Fruit fly (Drosophila melanogaster) whole organism, wandering third instar larva: ENCODE results near the gene CG3630.

Source experiments
- Abd-B ChIP-seq: fragments of >200 bp; optimal IDR thresholded peaks from 2 replicates; lab custom pipeline; 2017; ENCODE audit warnings: missing biosample characterization, missing genetic modification characterization
- CG32264 ChIP-seq: fragments of 200-800 bp; sonication (Bioruptor generic); optimal IDR thresholded peaks from 2 replicates; lab custom pipeline; 2016; ENCODE audit warnings: missing biosample characterization, missing genetic modification characterization
- CG9705 ChIP-seq: fragments of 200-800 bp; sonication (Bioruptor generic); optimal IDR thresholded peaks from 2 replicates; lab custom pipeline; 2018; ENCODE audit warnings: missing biosample characterization, mild to moderate bottlenecking, missing genetic modification characterization
- CrebA ChIP-seq: fragments of 200-800 bp; sonication (Bioruptor generic); optimal IDR thresholded peaks from 2 replicates; lab custom pipeline; 2016; ENCODE audit warnings: missing biosample characterization, mild to moderate bottlenecking, missing genetic modification characterization, borderline replicate concordance
- Dfd ChIP-seq: fragments of >200 bp; optimal IDR thresholded peaks from 2 replicates; lab custom pipeline; 2017; ENCODE audit warnings: missing biosample characterization, missing genetic modification characterization
- Dif ChIP-seq: fragments of 200-275, 200-300 bp; sonication (Bioruptor generic); optimal IDR thresholded peaks from 2 replicates; lab custom pipeline; 2018; ENCODE audit warnings: missing biosample characterization, missing genetic modification characterization; ENCODE audit not compliant: partially characterized antibody
- GATAd ChIP-seq: sonication (Bioruptor generic); optimal IDR thresholded peaks from 2 replicates; lab custom pipeline; 2016; ENCODE audit warnings: missing biosample characterization, missing genetic modification characterization
- HLH106 ChIP-seq: fragments of 200-800 bp; optimal IDR thresholded peaks from 3 replicates; lab custom pipeline; 2019; ENCODE audit warnings: missing biosample characterization, mild to moderate bottlenecking, missing genetic modification characterization, moderate library complexity
- Hnf4 ChIP-seq: fragments of 200-800 bp; sonication (Bioruptor generic); optimal IDR thresholded peaks from 2 replicates; lab custom pipeline; 2016; ENCODE audit warnings: missing biosample characterization, mild to moderate bottlenecking, missing genetic modification characterization
- Hr78 ChIP-seq: fragments of >200 bp; optimal IDR thresholded peaks from 2 replicates; lab custom pipeline; 2017; ENCODE audit warnings: missing biosample characterization, missing genetic modification characterization
- Hr83 ChIP-seq: fragments of 200-300 bp; sonication (Bioruptor generic); optimal IDR thresholded peaks from 2 replicates; lab custom pipeline; 2016; ENCODE audit warnings: missing biosample characterization, mild to moderate bottlenecking, missing genetic modification characterization, moderate library complexity; ENCODE audit not compliant: poor library complexity, severe bottlenecking
- Jra ChIP-seq: sonication (Bioruptor generic); optimal IDR thresholded peaks from 2 replicates; lab custom pipeline; 2016; ENCODE audit warnings: missing biosample characterization, missing genetic modification characterization
- Mio ChIP-seq: sonication (Bioruptor generic); optimal IDR thresholded peaks from 2 replicates; lab custom pipeline; 2016; ENCODE audit warnings: missing biosample characterization, missing genetic modification characterization
- Myc ChIP-seq: fragments of >200 bp; optimal IDR thresholded peaks from 2 replicates; lab custom pipeline; 2017
- N ChIP-seq: fragments of >200 bp; optimal IDR thresholded peaks from 2 replicates; lab custom pipeline; 2018; ENCODE audit warnings: missing biosample characterization, missing external identifiers, missing genetic modification characterization
- OdsH ChIP-seq: fragments of 200-800 bp; sonication (Bioruptor generic); optimal IDR thresholded peaks from 2 replicates; lab custom pipeline; 2016; ENCODE audit warnings: missing biosample characterization, mild to moderate bottlenecking, missing genetic modification characterization
- Rel ChIP-seq, 2 experiments: fragments of 200-800 bp; sonication (Bioruptor generic) in 1 of 2; optimal IDR thresholded peaks; 2 replicates in 1 of 2; 3 replicates in 1 of 2; lab custom pipeline; 2016 to 2019; ENCODE audit warnings: mild to moderate bottlenecking in 2 of 2, missing biosample characterization in 2 of 2, missing genetic modification characterization in 2 of 2, moderate library complexity in 1 of 2
- Vsx2 ChIP-seq: fragments of 200-300, 225-300 bp; sonication (Bioruptor generic); optimal IDR thresholded peaks from 2 replicates; lab custom pipeline; 2018; ENCODE audit warnings: missing biosample characterization, missing genetic modification characterization; ENCODE audit not compliant: partially characterized antibody
- br ChIP-seq: fragments of 200-800 bp; sonication (Bioruptor generic); optimal IDR thresholded peaks from 2 replicates; lab custom pipeline; 2016; ENCODE audit warnings: missing biosample characterization, missing genetic modification characterization
- brk ChIP-seq: fragments of 200-800 bp; sonication (Bioruptor generic); optimal IDR thresholded peaks from 2 replicates; lab custom pipeline; 2016; ENCODE audit warnings: missing biosample characterization, mild to moderate bottlenecking, missing genetic modification characterization
- dl ChIP-seq, 2 experiments: fragments of 175-275, 200-275 bp in 1 of 2; fragments of 200-275 bp in 1 of 2; sonication (Bioruptor generic); optimal IDR thresholded peaks; lab custom pipeline; 2018; ENCODE audit warnings: mild to moderate bottlenecking in 2 of 2, missing biosample characterization in 2 of 2, missing genetic modification characterization in 2 of 2, moderate library complexity in 2 of 2; ENCODE audit not compliant: partially characterized antibody in 2 of 2, insufficient read depth in 1 of 2
- dmrt93B ChIP-seq: fragments of 200-800 bp; sonication (Bioruptor generic); optimal IDR thresholded peaks from 2 replicates; lab custom pipeline; 2018; ENCODE audit warnings: missing biosample characterization, mild to moderate bottlenecking, missing genetic modification characterization
- dsf ChIP-seq: sonication (Bioruptor generic); optimal IDR thresholded peaks from 2 replicates; lab custom pipeline; 2016; ENCODE audit warnings: missing biosample characterization, missing genetic modification characterization, borderline replicate concordance
- ey ChIP-seq: fragments of 200-800 bp; sonication (Bioruptor generic); optimal IDR thresholded peaks from 2 replicates; lab custom pipeline; 2016; ENCODE audit warnings: missing biosample characterization, missing genetic modification characterization
- foxo ChIP-seq, 2 experiments: fragments of 200-800 bp; sonication (Bioruptor generic); optimal IDR thresholded peaks; 2 replicates in 1 of 2; 3 replicates in 1 of 2; lab custom pipeline; 2016 to 2017; ENCODE audit warnings: missing biosample characterization in 2 of 2, missing genetic modification characterization in 2 of 2
- fru ChIP-seq: fragments of 200-800 bp; sonication (Bioruptor generic); optimal IDR thresholded peaks from 3 replicates; lab custom pipeline; 2016; ENCODE audit warnings: missing biosample characterization, mild to moderate bottlenecking, missing genetic modification characterization
- h ChIP-seq: fragments of 200-800 bp; sonication (Bioruptor generic); optimal IDR thresholded peaks from 3 replicates; lab custom pipeline; 2016; ENCODE audit warnings: missing biosample characterization, mild to moderate bottlenecking, missing genetic modification characterization
- jim ChIP-seq: fragments of 175-275, 200-325 bp; sonication (Bioruptor generic); optimal IDR thresholded peaks from 2 replicates; lab custom pipeline; 2016; ENCODE audit warnings: missing biosample characterization, mild to moderate bottlenecking, missing genetic modification characterization
- lola ChIP-seq: fragments of >200 bp; optimal IDR thresholded peaks from 2 replicates; lab custom pipeline; 2017; ENCODE audit warnings: missing biosample characterization, missing genetic modification characterization
- pan ChIP-seq: fragments of >200 bp; optimal IDR thresholded peaks from 2 replicates; lab custom pipeline; 2017
- psq ChIP-seq: fragments of 200-800 bp; sonication (Bioruptor generic); optimal IDR thresholded peaks from 3 replicates; lab custom pipeline; 2017; ENCODE audit warnings: missing biosample characterization, mild to moderate bottlenecking, missing genetic modification characterization, moderate library complexity
- rgr ChIP-seq: fragments of 200-800 bp; sonication (Bioruptor generic); optimal IDR thresholded peaks from 3 replicates; lab custom pipeline; 2016; ENCODE audit warnings: missing biosample characterization, mild to moderate bottlenecking, missing genetic modification characterization
- sage ChIP-seq: fragments of 200-800 bp; sonication (Bioruptor generic); optimal IDR thresholded peaks from 2 replicates; lab custom pipeline; 2016; ENCODE audit warnings: missing biosample characterization, mild to moderate bottlenecking, missing genetic modification characterization
- sv ChIP-seq: fragments of 200-800 bp; sonication (Bioruptor generic); optimal IDR thresholded peaks from 3 replicates; lab custom pipeline; 2016; ENCODE audit warnings: missing biosample characterization, missing genetic modification characterization
- tai ChIP-seq: sonication (Bioruptor generic); optimal IDR thresholded peaks from 2 replicates; lab custom pipeline; 2016; ENCODE audit warnings: missing biosample characterization, missing genetic modification characterization
- usp ChIP-seq: fragments of >200 bp; optimal IDR thresholded peaks from 2 replicates; lab custom pipeline; 2017; ENCODE audit warnings: missing biosample characterization, missing genetic modification characterization
- woc ChIP-seq: sonication (Bioruptor generic); optimal IDR thresholded peaks from 2 replicates; lab custom pipeline; 2016; ENCODE audit warnings: missing biosample characterization, mild to moderate bottlenecking, missing genetic modification characterization

Gene CG3630

DNA sequence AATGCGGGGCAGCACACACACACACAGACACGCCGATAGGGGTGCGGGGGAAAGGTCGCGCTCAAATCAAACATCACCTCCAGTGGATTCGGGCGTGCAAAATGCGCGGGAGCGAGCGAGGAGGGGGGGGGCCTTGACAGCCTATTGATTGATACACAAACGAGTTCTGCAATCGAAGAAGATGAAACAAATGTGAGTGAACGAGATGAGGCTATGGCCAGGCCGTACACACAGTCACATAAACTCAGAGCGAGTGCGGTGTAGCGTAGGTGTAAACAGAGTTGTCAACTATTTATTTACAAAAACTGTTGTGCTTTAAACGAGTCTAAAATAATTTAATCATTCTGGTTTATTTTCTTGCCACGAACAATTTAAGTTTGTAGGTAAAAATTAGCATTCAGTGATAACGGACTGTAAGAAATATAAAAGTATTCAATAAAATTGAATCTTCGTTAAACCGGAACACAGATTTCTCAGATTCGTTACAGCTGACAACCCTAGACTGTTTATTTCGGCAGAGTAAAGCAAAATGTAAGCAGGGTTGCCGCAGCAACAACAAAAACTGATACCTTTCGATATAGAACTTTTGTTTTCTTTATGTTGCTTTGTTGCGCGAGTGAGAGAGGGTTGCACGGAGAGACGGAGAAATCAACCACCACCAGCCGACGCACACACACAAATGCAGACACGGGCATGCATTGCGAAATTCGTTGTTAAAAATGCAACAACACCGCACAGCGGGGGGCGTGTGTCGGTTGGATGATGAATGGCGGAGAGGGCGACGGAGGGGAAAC is 26.8 kb upstream of the CG3630 start (continued):
- TF ChIP-seq Rel (GFP tag; optimal IDR thresholded peaks at IDR 0.05; lab: Kevin White, UChicago), result peak; percentile 64
- TF ChIP-seq Rel (tag; optimal IDR thresholded peaks at IDR 0.05; lab: Kevin White, UChicago), result peak; percentile 93
- peak; percentile 68 for TF ChIP-seq Vsx2 (GFP tag; lab: Kevin White, UChicago)
- peak; percentile 37 for TF ChIP-seq Hr83

- TF ChIP-seq ey (GFP tag; lab: Kevin White, UChicago) (peak; percentile 42), HLH106 (no peak), brk (GFP tag; lab: Kevin White, UChicago) (no peak), Rel (GFP tag; optimal IDR thresholded peaks at IDR 0.05; lab: Kevin White, UChicago) (no peak), Rel (tag; optimal IDR thresholded peaks at IDR 0.05; lab: Kevin White, UChicago) (peak; percentile 89), CrebA (GFP tag; lab: Kevin White, UChicago) (no peak), Hr83 (no peak), fru (GFP tag; lab: Kevin White, UChicago) (peak; percentile 45), CG32264 (GFP tag; lab: Kevin White, UChicago) (no peak), GATAd (GFP tag; lab: Kevin White, UChicago) (no peak), Dif (GFP tag; lab: Kevin White, UChicago) (no peak), Mio (GFP tag; lab: Kevin White, UChicago) (no peak), foxo (GFP tag; optimal IDR thresholded peaks at IDR 0.05; lab: Kevin White, UChicago) (peak in 1 of 2 experiments; percentile 59), Dfd (GFP tag; lab: Kevin White, UChicago) (peak; percentile 52)
These were observed 25.9 kb upstream of the CG3630 start for dm6 chrX:2135868-2136787.

- TF ChIP-seq Vsx2 (GFP tag; lab: Kevin White, UChicago) (peak; percentile 72), OdsH (GFP tag; lab: Kevin White, UChicago) (peak; percentile 100), HLH106 (peak; percentile 100), br (GFP tag; lab: Kevin White, UChicago) (peak; percentile 100), Rel (GFP tag; optimal IDR thresholded peaks at IDR 0.05; lab: Kevin White, UChicago) (peak; percentile 99), Rel (tag; optimal IDR thresholded peaks at IDR 0.05; lab: Kevin White, UChicago) (peak; percentile 98), Dif (GFP tag; lab: Kevin White, UChicago) (peak; percentile 71), Hr83 (peak; percentile 98), woc (GFP tag; lab: Kevin White, UChicago) (peak; percentile 100), usp (peak; percentile 13), N (GFP tag; lab: Kevin White, UChicago) (no peak), Mio (GFP tag; lab: Kevin White, UChicago) (peak; percentile 96), sage (GFP tag; lab: Kevin White, UChicago) (peak; percentile 99), Hr78 (GFP tag; lab: Kevin White, UChicago) (no peak), GATAd (GFP tag; lab: Kevin White, UChicago) (peak; percentile 99), pan (lab: Kevin White, UChicago) (peak; percentile 91), dl (GFP tag; optimal IDR thresholded peaks at IDR 0.05; lab: Kevin White, UChicago; ENCODE audit: insufficient read depth in 1 of 2, partially characterized antibody in 2 of 2) (peak in 1 of 2 experiments; percentile 10), fru (GFP tag; lab: Kevin White, UChicago) (peak; percentile 100), jim (peak; percentile 99), ey (GFP tag; lab: Kevin White, UChicago) (peak; percentile 100), psq (GFP tag; lab: Kevin White, UChicago) (peak; percentile 98), rgr (GFP tag; lab: Kevin White, UChicago) (peak; percentile 100), Dfd (GFP tag; lab: Kevin White, UChicago) (peak; percentile 98), sv (GFP tag; lab: Kevin White, UChicago) (peak; percentile 100), Myc (lab: Kevin White, UChicago) (no peak), dmrt93B (GFP tag; lab: Kevin White, UChicago) (peak; percentile 100), h (GFP tag; lab: Kevin White, UChicago) (peak; percentile 100), brk (GFP tag; lab: Kevin White, UChicago) (peak; percentile 98), lola (no peak), Hnf4 (GFP tag; lab: Kevin White, UChicago) (peak; percentile 100), Abd-B (GFP tag; lab: Kevin White, UChicago) (no peak), CG32264 (GFP tag; lab: Kevin White, UChicago) (peak; percentile 100), foxo (GFP tag; optimal IDR thresholded peaks at IDR 0.05; lab: Kevin White, UChicago) (peak; percentile 99 to 100), CG9705 (peak; percentile 100), Jra (peak; percentile 99), dsf (GFP tag; lab: Kevin White, UChicago) (peak; percentile 98), CrebA (GFP tag; lab: Kevin White, UChicago) (peak; percentile 98), tai (GFP tag; lab: Kevin White, UChicago) (peak; percentile 99)
These were observed 25.1 kb upstream of the CG3630 start for dm6 chrX:2136831-2137452.
